Fruit fly (Drosophila melanogaster): ENCODE results near the gene Cyp6d5.

Gene Cyp6d5

dm6 chr3R:14002146-14002846 lies 26.7 kb upstream of the Cyp6d5 start (continued):
- TF ChIP-seq NC2β (GFP tag; optimal IDR thresholded peaks at IDR 0.05) (no peak), sens (GFP tag) (peak; percentile 92), B-H2 (GFP tag; optimal IDR thresholded peaks at IDR 0.05) (no peak), ssp (GFP tag; IDR thresholded peaks at IDR 0.05) (no peak), cg (GFP tag; optimal IDR thresholded peaks at IDR 0.05) (peak; percentile 37), Hr39 (optimal IDR thresholded peaks at IDR 0.05) (no peak), peb (GFP tag; IDR thresholded peaks at IDR 0.05) (no peak), gem (tag; optimal IDR thresholded peaks at IDR 0.05) (peak; percentile 56), pros (GFP tag; optimal IDR thresholded peaks at IDR 0.05) (no peak), CG16779 (GFP tag; IDR thresholded peaks at IDR 0.05) (no peak), CG2678 (tag; optimal IDR thresholded peaks at IDR 0.05) (peak; percentile 52), CG18262 (tag; optimal IDR thresholded peaks at IDR 0.05) (peak; percentile 28), Asciz (GFP tag; optimal IDR thresholded peaks at IDR 0.05) (peak; percentile 62), slbo (GFP tag; IDR thresholded peaks at IDR 0.05) (no peak), CG12104 (GFP tag; optimal IDR thresholded peaks at IDR 0.05) (no peak), CG12391 (tag; optimal IDR thresholded peaks at IDR 0.05) (peak; percentile 15), croc (GFP tag; conservative IDR thresholded peaks at IDR 0.05) (no peak), p53 (GFP tag; optimal IDR thresholded peaks at IDR 0.05) (no peak), Tbp (GFP tag; optimal IDR thresholded peaks at IDR 0.05) (no peak), Spps (tag; optimal IDR thresholded peaks at IDR 0.05) (no peak), gsb-n (tag; optimal IDR thresholded peaks at IDR 0.05) (no peak), CG1792 (GFP tag; optimal IDR thresholded peaks at IDR 0.05) (peak; percentile 3), Ravus (GFP tag; IDR thresholded peaks at IDR 0.05) (no peak), CG17829 (tag; optimal IDR thresholded peaks at IDR 0.05) (no peak), ind (GFP tag; optimal IDR thresholded peaks at IDR 0.05) (peak; percentile 26), CkIIα-i1 (GFP tag; IDR thresholded peaks at IDR 0.05) (no peak), CG2712 (tag; optimal IDR thresholded peaks at IDR 0.05) (peak; percentile 10), Fer3 (tag; optimal IDR thresholded peaks at IDR 0.05) (no peak), CG33557 (GFP tag; optimal IDR thresholded peaks at IDR 0.05) (no peak), CG30403 (GFP tag; optimal IDR thresholded peaks at IDR 0.05) (peak; percentile 19), gro (GFP tag; optimal IDR thresholded peaks at IDR 0.05) (no peak), BtbVII (GFP tag; optimal IDR thresholded peaks at IDR 0.05) (peak; percentile 14), mld (GFP tag; IDR thresholded peaks at IDR 0.05; ENCODE audit: partially characterized antibody) (no peak), Xrp1 (GFP tag; IDR thresholded peaks at IDR 0.05) (peak; percentile 54), hb (GFP tag; IDR thresholded peaks at IDR 0.05; ENCODE audit: partially characterized antibody) (no peak), fu2 (GFP tag; optimal IDR thresholded peaks at IDR 0.05) (no peak), HLH54F (GFP tag; optimal IDR thresholded peaks at IDR 0.05) (no peak), CG12744 (GFP tag; optimal IDR thresholded peaks at IDR 0.05) (no peak), schlank (tag; optimal IDR thresholded peaks at IDR 0.05) (no peak), CG14710 (tag; optimal IDR thresholded peaks at IDR 0.05) (peak; percentile 17), CG6791 (GFP tag; IDR thresholded peaks at IDR 0.05; ENCODE audit: partially characterized antibody) (no peak), z (GFP tag; IDR thresholded peaks at IDR 0.05) (no peak), MBD-R2 (GFP tag; IDR thresholded peaks at IDR 0.05) (no peak), CG14050 (GFP tag; IDR thresholded peaks at IDR 0.05) (no peak), CG3995 (GFP tag; optimal IDR thresholded peaks at IDR 0.05) (no peak), nerfin-1 (tag; optimal IDR thresholded peaks at IDR 0.05) (no peak), Ptx1 (GFP tag; IDR thresholded peaks at IDR 0.05) (peak; percentile 50), CG5180 (GFP tag; optimal IDR thresholded peaks at IDR 0.05) (peak; percentile 4), hbn (GFP tag; IDR thresholded peaks at IDR 0.05; ENCODE audit: partially characterized antibody) (no peak), pan (optimal IDR thresholded peaks at IDR 0.05) (no peak), pan (GFP tag; optimal IDR thresholded peaks at IDR 0.05 in 1 of 2, IDR thresholded peaks at IDR 0.05 in 1 of 2) (peak in 1 of 2 experiments; percentile 38)

Measured in whole organism, embryonic.